Fruit fly (Drosophila melanogaster) whole organism, embryonic: ENCODE measurements around the gene mbm.

Experiments
- CG10654 ChIP-seq: fragments of 200-800 bp; sonication (Bioruptor generic); optimal IDR thresholded peaks from 2 replicates; lab custom pipeline; 2016; ENCODE audit warnings: missing biosample characterization, missing genetic modification characterization
- CG10959 ChIP-seq: fragments of 200-800 bp; sonication (Bioruptor generic); IDR thresholded peaks from 2 replicates; pipeline ENCODE4 v1.3.6; 2022; ENCODE audit warnings: missing biosample characterization, missing genetic modification characterization
- CG11398 ChIP-seq: fragments of 200-800 bp; sonication (Bioruptor generic); optimal IDR thresholded peaks from 2 replicates; lab custom pipeline; 2016; ENCODE audit warnings: missing biosample characterization, missing genetic modification characterization
- CG11560 ChIP-seq: fragments of 200-800 bp; sonication (Bioruptor generic); IDR thresholded peaks from 3 replicates; pipeline ENCODE4 v1.3.6; 2022; ENCODE audit warnings: missing biosample characterization, missing genetic modification characterization
- CG11695 ChIP-seq: fragments of 200-800 bp; sonication (Bioruptor generic); IDR thresholded peaks from 3 replicates; pipeline ENCODE4 v1.3.6; 2022; ENCODE audit warnings: missing biosample characterization, missing genetic modification characterization
- CG12236 ChIP-seq: fragments of 200-800 bp; sonication (Bioruptor generic); optimal IDR thresholded peaks from 2 replicates; lab custom pipeline; 2016; ENCODE audit warnings: missing biosample characterization, missing genetic modification characterization
- CG14014 ChIP-seq: fragments of 200-800 bp; sonication (Bioruptor generic); IDR thresholded peaks from 2 replicates; pipeline ENCODE4 v1.3.6; 2022; ENCODE audit warnings: missing biosample characterization, missing genetic modification characterization
- CG14667 ChIP-seq: fragments of 200-800 bp; sonication (Bioruptor generic); IDR thresholded peaks from 2 replicates; pipeline ENCODE4 v1.3.6; 2022; ENCODE audit warnings: missing biosample characterization, missing genetic modification characterization
- CG1603 ChIP-seq: fragments of 200-800 bp; sonication (Bioruptor generic); optimal IDR thresholded peaks from 2 replicates; lab custom pipeline; 2019; ENCODE audit warnings: missing biosample characterization, mild to moderate bottlenecking, missing genetic modification characterization, moderate library complexity
- CG16813 ChIP-seq: fragments of 200-800 bp; sonication (Bioruptor generic); IDR thresholded peaks from 3 replicates; pipeline ENCODE4 v1.3.6; 2022; ENCODE audit warnings: missing biosample characterization, missing genetic modification characterization; ENCODE audit not compliant: partially characterized antibody
- CG16863 ChIP-seq: fragments of 200-800 bp; sonication (Bioruptor generic); optimal IDR thresholded peaks from 3 replicates; lab custom pipeline; 2016; ENCODE audit warnings: missing biosample characterization, missing genetic modification characterization
- CG17385 ChIP-seq: fragments of 200-800 bp; sonication (Bioruptor generic); optimal IDR thresholded peaks from 3 replicates; lab custom pipeline; 2018; ENCODE audit warnings: missing biosample characterization, mild to moderate bottlenecking, missing genetic modification characterization
- CG17829 ChIP-seq: fragments of 200-800 bp; optimal IDR thresholded peaks from 2 replicates; lab custom pipeline; 2019; ENCODE audit warnings: missing biosample characterization, mild to moderate bottlenecking, missing genetic modification characterization, moderate library complexity
- CG18262 ChIP-seq: fragments of 200-800 bp; optimal IDR thresholded peaks from 3 replicates; lab custom pipeline; 2019; ENCODE audit warnings: missing biosample characterization, mild to moderate bottlenecking, missing genetic modification characterization, moderate library complexity
- CG31224 ChIP-seq: fragments of 200-800 bp; sonication (Bioruptor generic); IDR thresholded peaks from 2 replicates; pipeline ENCODE4 v1.3.6; 2022; ENCODE audit warnings: missing biosample characterization, missing genetic modification characterization
- CG32532 ChIP-seq: fragments of 200-800 bp; sonication (Bioruptor generic); IDR thresholded peaks from 2 replicates; pipeline ENCODE4 v1.3.6; 2022; ENCODE audit warnings: missing biosample characterization, missing genetic modification characterization
- CG4404 ChIP-seq: fragments of 200-800 bp; sonication (Bioruptor generic); IDR thresholded peaks from 2 replicates; pipeline ENCODE4 v1.3.6; 2022; ENCODE audit warnings: missing biosample characterization, missing genetic modification characterization
- CG4854 ChIP-seq: fragments of 200-800 bp; sonication (Bioruptor generic); optimal IDR thresholded peaks from 2 replicates; lab custom pipeline; 2016; ENCODE audit warnings: missing biosample characterization, missing genetic modification characterization, inconsistent platforms
- CG6791 ChIP-seq: fragments of 200-800 bp; sonication (Bioruptor generic); IDR thresholded peaks from 3 replicates; pipeline ENCODE4 v1.3.6; 2022; ENCODE audit warnings: missing biosample characterization, missing genetic modification characterization; ENCODE audit not compliant: partially characterized antibody
- CG7357 ChIP-seq: fragments of 200-800 bp; sonication (Bioruptor generic); IDR thresholded peaks from 3 replicates; pipeline ENCODE4 v1.3.6; 2022; ENCODE audit warnings: missing biosample characterization, missing genetic modification characterization
- CG9876 ChIP-seq: fragments of 200-800 bp; sonication (Bioruptor generic); optimal IDR thresholded peaks from 2 replicates; lab custom pipeline; 2016; ENCODE audit warnings: missing biosample characterization, missing genetic modification characterization
- Dad ChIP-seq: fragments of 200-800 bp; sonication (Bioruptor generic); optimal IDR thresholded peaks from 3 replicates; lab custom pipeline; 2016; ENCODE audit warnings: missing biosample characterization, missing genetic modification characterization
- Deaf1 ChIP-seq: fragments of 200-800 bp; optimal IDR thresholded peaks from 3 replicates; lab custom pipeline; 2019; ENCODE audit warnings: missing biosample characterization, mild to moderate bottlenecking, missing genetic modification characterization, moderate library complexity
- Dek ChIP-seq: fragments of 200-800 bp; sonication (Bioruptor generic); optimal IDR thresholded peaks from 3 replicates; lab custom pipeline; 2019; ENCODE audit warnings: missing biosample characterization, mild to moderate bottlenecking, missing genetic modification characterization, moderate library complexity
- Drgx ChIP-seq: fragments of 200-800 bp; sonication (Bioruptor generic); IDR thresholded peaks from 2 replicates; pipeline ENCODE4 v1.3.6; 2022; ENCODE audit warnings: missing biosample characterization, missing genetic modification characterization
- HLH4C ChIP-seq: fragments of 200-800 bp; sonication (Bioruptor generic); IDR thresholded peaks from 3 replicates; pipeline ENCODE4 v1.3.6; 2022; ENCODE audit warnings: missing biosample characterization, missing genetic modification characterization; ENCODE audit not compliant: partially characterized antibody
- MTF-1 ChIP-seq: fragments of 200-800 bp; sonication (Bioruptor generic); optimal IDR thresholded peaks from 2 replicates; lab custom pipeline; 2018; ENCODE audit warnings: missing biosample characterization, mild to moderate bottlenecking, missing genetic modification characterization, borderline replicate concordance
- Mad ChIP-seq: fragments of 200-800 bp; sonication (Bioruptor generic); optimal IDR thresholded peaks from 2 replicates; lab custom pipeline; 2016; ENCODE audit warnings: missing biosample characterization, missing genetic modification characterization
- Neu2 ChIP-seq: fragments of 200-800 bp; sonication (Bioruptor generic); optimal IDR thresholded peaks from 3 replicates; lab custom pipeline; 2016; ENCODE audit warnings: missing biosample characterization, missing genetic modification characterization, borderline replicate concordance
- Nf-YC ChIP-seq: fragments of 200-800 bp; optimal IDR thresholded peaks from 3 replicates; lab custom pipeline; 2019; ENCODE audit warnings: missing biosample characterization, mild to moderate bottlenecking, missing genetic modification characterization, moderate library complexity
- PHDP ChIP-seq: fragments of 200-800 bp; sonication (Bioruptor generic); optimal IDR thresholded peaks from 3 replicates; lab custom pipeline; 2018; ENCODE audit warnings: missing biosample characterization, mild to moderate bottlenecking, missing genetic modification characterization, moderate library complexity
- Ptx1 ChIP-seq: fragments of 200-800 bp; sonication (Bioruptor generic); IDR thresholded peaks from 2 replicates; pipeline ENCODE4 v1.3.6; 2022; ENCODE audit warnings: missing biosample characterization, missing genetic modification characterization
- Rfx ChIP-seq: fragments of 200-800 bp; sonication (Bioruptor generic); IDR thresholded peaks from 2 replicates; pipeline ENCODE4 v1.3.6; 2022; ENCODE audit warnings: missing biosample characterization, missing genetic modification characterization
- Rx ChIP-seq: fragments of 200-800 bp; sonication (Bioruptor generic); IDR thresholded peaks from 2 replicates; pipeline ENCODE4 v1.3.6; 2022; ENCODE audit warnings: missing biosample characterization, missing genetic modification characterization
- amos ChIP-seq: fragments of 200-800 bp; sonication (Bioruptor generic); IDR thresholded peaks from 2 replicates; pipeline ENCODE4 v1.3.6; 2022; ENCODE audit warnings: missing biosample characterization, missing genetic modification characterization; ENCODE audit not compliant: partially characterized antibody
- ash1 ChIP-seq: fragments of 200-800 bp; sonication (Bioruptor generic); optimal IDR thresholded peaks from 2 replicates; lab custom pipeline; 2018; ENCODE audit warnings: missing biosample characterization, mild to moderate bottlenecking, missing genetic modification characterization
- bcd ChIP-seq: fragments of 200-800 bp; sonication (Bioruptor generic); optimal IDR thresholded peaks from 2 replicates; lab custom pipeline; 2017; ENCODE audit warnings: missing biosample characterization, mild to moderate bottlenecking, missing genetic modification characterization
- caup ChIP-seq: fragments of 200-800 bp; sonication (Bioruptor generic); optimal IDR thresholded peaks from 3 replicates; lab custom pipeline; 2017; ENCODE audit warnings: missing biosample characterization, mild to moderate bottlenecking, missing genetic modification characterization, moderate library complexity; ENCODE audit not compliant: severe bottlenecking
- corto ChIP-seq: fragments of 200-800 bp; sonication (Bioruptor generic); optimal IDR thresholded peaks from 2 replicates; lab custom pipeline; 2016; ENCODE audit warnings: missing biosample characterization, mild to moderate bottlenecking, missing genetic modification characterization, moderate library complexity
- crc ChIP-seq: fragments of 200-800 bp; sonication (Bioruptor generic); optimal IDR thresholded peaks from 2 replicates; lab custom pipeline; 2016; ENCODE audit warnings: missing biosample characterization, missing genetic modification characterization
- dmrt11E ChIP-seq: fragments of 200-800 bp; sonication (Bioruptor generic); optimal IDR thresholded peaks from 3 replicates; lab custom pipeline; 2018; ENCODE audit warnings: missing biosample characterization, mild to moderate bottlenecking, missing genetic modification characterization, moderate library complexity
- fru ChIP-seq: fragments of >200 bp; optimal IDR thresholded peaks from 2 replicates; lab custom pipeline; 2017
- gro ChIP-seq: fragments of 200-800 bp; sonication (Bioruptor generic); optimal IDR thresholded peaks from 2 replicates; lab custom pipeline; 2016; ENCODE audit warnings: missing biosample characterization, missing genetic modification characterization
- inv ChIP-seq: fragments of 200-800 bp; sonication (Bioruptor generic); IDR thresholded peaks from 2 replicates; pipeline ENCODE4 v1.3.6; 2022; ENCODE audit warnings: missing biosample characterization, missing genetic modification characterization; ENCODE audit not compliant: partially characterized antibody
- kah ChIP-seq: fragments of 200-800 bp; sonication (Bioruptor generic); optimal IDR thresholded peaks from 2 replicates; lab custom pipeline; 2018; ENCODE audit warnings: missing biosample characterization, mild to moderate bottlenecking, missing genetic modification characterization
- lbe ChIP-seq: fragments of 200-800 bp; sonication (Bioruptor generic); optimal IDR thresholded peaks from 2 replicates; lab custom pipeline; 2016; ENCODE audit warnings: missing biosample characterization, mild to moderate bottlenecking, missing genetic modification characterization
- ranshi ChIP-seq: fragments of 200-800 bp; sonication (Bioruptor generic); IDR thresholded peaks from 2 replicates; pipeline ENCODE4 v1.3.6; 2022; ENCODE audit warnings: missing biosample characterization, missing genetic modification characterization
- slou ChIP-seq: fragments of 200-800 bp; sonication (Bioruptor generic); optimal IDR thresholded peaks from 3 replicates; lab custom pipeline; 2016; ENCODE audit warnings: missing biosample characterization, missing genetic modification characterization
- tna ChIP-seq: fragments of 200-800 bp; sonication (Bioruptor generic); IDR thresholded peaks from 2 replicates; pipeline ENCODE4 v1.3.6; 2022; ENCODE audit warnings: missing biosample characterization, missing genetic modification characterization; ENCODE audit not compliant: partially characterized antibody
- ttk ChIP-seq: fragments of 200-800 bp; sonication (Bioruptor generic); IDR thresholded peaks from 2 replicates; pipeline ENCODE4 v2.1.2; 2022; ENCODE audit warnings: missing biosample characterization, missing genetic modification characterization
- wor ChIP-seq: fragments of 200-800 bp; sonication (Bioruptor generic); IDR thresholded peaks from 2 replicates; pipeline ENCODE4 v1.3.6; 2022; ENCODE audit warnings: missing biosample characterization, missing genetic modification characterization

mbm gene

DNA sequence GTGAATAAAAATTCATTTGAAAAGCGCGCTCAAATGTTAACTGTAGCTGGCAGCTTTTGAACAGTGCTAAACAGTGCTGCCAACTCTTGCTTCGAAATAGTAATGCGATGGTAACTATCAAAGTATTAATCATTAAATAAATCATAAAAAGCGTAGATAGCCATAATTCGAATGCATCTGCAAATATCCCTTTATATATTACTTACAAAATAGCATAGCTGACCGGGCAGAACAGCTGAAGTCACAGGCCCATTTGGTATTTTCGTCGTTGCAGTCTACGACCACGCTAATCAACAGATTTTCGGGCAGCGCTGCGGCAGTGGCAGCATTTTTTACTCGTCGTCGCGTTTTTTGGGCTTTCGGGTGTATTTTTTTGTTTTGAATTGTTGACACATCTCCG lies 32.1 kb upstream of the mbm start, which contains the start of gene Plc21C (continued):
- TF ChIP-seq CG6791 (GFP tag; lab: Robert Waterston, UW): no peak
- TF ChIP-seq CG11695 (GFP tag; lab: Robert Waterston, UW): 0 out of 3 replicates have a peak, but pooled peaks have one; percentile 20
- peak; percentile 42 for TF ChIP-seq gro (GFP tag; lab: Kevin White, UChicago)
- no peak for TF ChIP-seq CG14667 (GFP tag; lab: Robert Waterston, UW)
- no peak for TF ChIP-seq CG7357 (GFP tag; lab: Robert Waterston, UW)
- TF ChIP-seq wor (GFP tag; lab: Robert Waterston, UW): no peak
- peak; percentile 49 for TF ChIP-seq Mad
- TF ChIP-seq PHDP (tag; lab: Kevin White, UChicago): peak; percentile 59
- no peak for TF ChIP-seq ranshi (GFP tag; lab: Robert Waterston, UW)
- 0 out of 3 replicates have a peak, but pooled peaks have one; percentile 23 for TF ChIP-seq HLH4C (GFP tag; lab: Robert Waterston, UW)
- no peak for TF ChIP-seq Rx (GFP tag; lab: Robert Waterston, UW)
- TF ChIP-seq MTF-1 (GFP tag; lab: Kevin White, UChicago): no peak
- peak; percentile 25 for TF ChIP-seq CG11398
- no peak for TF ChIP-seq CG9876 (GFP tag; lab: Kevin White, UChicago)
- TF ChIP-seq fru: no peak
- no peak for TF ChIP-seq ttk (GFP tag; lab: Robert Waterston, UW)
- TF ChIP-seq Nf-YC (tag; lab: Kevin White, UChicago): peak; percentile 71
- no peak for TF ChIP-seq tna (GFP tag; lab: Robert Waterston, UW)
- TF ChIP-seq Drgx: no peak
- no peak for TF ChIP-seq corto (GFP tag; lab: Kevin White, UChicago)
- no peak for TF ChIP-seq CG17385 (GFP tag; lab: Kevin White, UChicago)
- peak; percentile 69 for TF ChIP-seq CG17829 (tag; lab: Kevin White, UChicago)
- no peak for TF ChIP-seq lbe (GFP tag; lab: Kevin White, UChicago)
- TF ChIP-seq CG12236 (GFP tag; lab: Kevin White, UChicago): no peak
- peak; percentile 18 for TF ChIP-seq CG10654 (GFP tag; lab: Kevin White, UChicago)
- peak; percentile 33; the same call in 1 of the 3 replicates for TF ChIP-seq CG11560 (tag; lab: Robert Waterston, UW)
- no peak; the same call in 1 of the 2 replicates for TF ChIP-seq inv (GFP tag; lab: Robert Waterston, UW)
- TF ChIP-seq CG32532 (GFP tag; lab: Robert Waterston, UW): peak; percentile 56; the same call in 1 of the 2 replicates
- TF ChIP-seq kah (GFP tag; lab: Kevin White, UChicago): no peak
- no peak for TF ChIP-seq Neu2 (GFP tag; lab: Kevin White, UChicago)
- peak; percentile 4 for TF ChIP-seq crc (GFP tag; lab: Kevin White, UChicago)
- TF ChIP-seq CG18262 (tag; lab: Kevin White, UChicago): peak; percentile 42
- TF ChIP-seq CG10959 (GFP tag; lab: Robert Waterston, UW): no peak
- 0 out of 2 replicates have a peak, but pooled peaks have one; percentile 22 for TF ChIP-seq CG4404
- TF ChIP-seq CG16863 (GFP tag; lab: Kevin White, UChicago): peak; percentile 18
- no peak for TF ChIP-seq dmrt11E (tag; lab: Kevin White, UChicago)
- peak; percentile 32; the same call in 1 of the 2 replicates for TF ChIP-seq Ptx1 (GFP tag; lab: Robert Waterston, UW)
- TF ChIP-seq Rfx: peak; percentile 63; the same call in 1 of the 2 replicates
- no peak for TF ChIP-seq CG31224
- peak; percentile 42 for TF ChIP-seq Dek (tag; lab: Kevin White, UChicago)
- TF ChIP-seq CG1603: peak; percentile 82
- TF ChIP-seq caup (GFP tag; lab: Kevin White, UChicago): peak; percentile 15
- TF ChIP-seq Deaf1: peak; percentile 74
- TF ChIP-seq CG4854 (GFP tag; lab: Kevin White, UChicago): peak; percentile 71
- no peak for TF ChIP-seq ash1
- peak; percentile 31; the same call in 1 of the 2 replicates for TF ChIP-seq amos (GFP tag; lab: Robert Waterston, UW)
- TF ChIP-seq bcd (GFP tag; lab: Kevin White, UChicago): peak; percentile 39
- TF ChIP-seq CG14014: 0 out of 2 replicates have a peak, but pooled peaks have one; percentile 10
- peak; percentile 56 for TF ChIP-seq slou
- TF ChIP-seq Dad: peak; percentile 27
- TF ChIP-seq CG16813 (GFP tag; lab: Robert Waterston, UW): peak; percentile 53; the same call in 2 of the 3 replicates
